Fruit fly (Drosophila melanogaster) whole organism, pupa: ENCODE data around the gene CG7300.

ENCODE experiments used
- CG12605 ChIP-seq: fragments of 200-800 bp; sonication (Bioruptor generic); IDR thresholded peaks from 2 replicates; pipeline ENCODE4 v1.3.6; 2022; ENCODE audit warnings: missing biosample characterization, missing genetic modification characterization
- CG13204 ChIP-seq: fragments of 200-800 bp; sonication (Bioruptor generic); optimal IDR thresholded peaks from 2 replicates; lab custom pipeline; 2018; ENCODE audit warnings: missing biosample characterization, mild to moderate bottlenecking, missing genetic modification characterization, moderate library complexity
- CG14655 ChIP-seq: fragments of 200-800 bp; sonication (Bioruptor generic); optimal IDR thresholded peaks from 3 replicates; lab custom pipeline; 2017; ENCODE audit warnings: mild to moderate bottlenecking, missing biosample characterization, missing genetic modification reagents, missing genetic modification characterization
- CG15710 ChIP-seq: fragments of 200-800 bp; sonication (Bioruptor generic); optimal IDR thresholded peaks from 2 replicates; lab custom pipeline; 2018; ENCODE audit warnings: missing biosample characterization, mild to moderate bottlenecking, missing genetic modification characterization, moderate library complexity
- CG17806 ChIP-seq: fragments of 200-800 bp; sonication (Bioruptor generic); optimal IDR thresholded peaks from 2 replicates; lab custom pipeline; 2018; ENCODE audit warnings: missing biosample characterization, mild to moderate bottlenecking, missing genetic modification characterization, moderate library complexity
- CG4496 ChIP-seq: fragments of 200-800 bp; sonication (Bioruptor generic); IDR thresholded peaks from 3 replicates; pipeline ENCODE4 v1.3.6; 2022; ENCODE audit warnings: missing biosample characterization, missing genetic modification characterization
- CG9948 ChIP-seq: fragments of 200-800 bp; sonication (Bioruptor generic); optimal IDR thresholded peaks from 2 replicates; lab custom pipeline; 2018; ENCODE audit warnings: missing biosample characterization, mild to moderate bottlenecking, missing genetic modification characterization, moderate library complexity
- D1 ChIP-seq: fragments of 200-800 bp; sonication (Bioruptor generic); optimal IDR thresholded peaks from 2 replicates; lab custom pipeline; 2018; ENCODE audit warnings: missing biosample characterization, mild to moderate bottlenecking, missing genetic modification characterization, moderate library complexity
- EcR ChIP-seq: fragments of 200-800 bp; sonication (Bioruptor generic); optimal IDR thresholded peaks from 3 replicates; lab custom pipeline; 2019; ENCODE audit warnings: missing biosample characterization, missing genetic modification characterization, mild to moderate bottlenecking, moderate library complexity, missing genetic modification reagents
- Pif1A ChIP-seq: fragments of 200-800 bp; sonication (Bioruptor generic); optimal IDR thresholded peaks from 3 replicates; lab custom pipeline; 2016; ENCODE audit warnings: missing biosample characterization, missing genetic modification characterization
- Pif1B ChIP-seq: fragments of 200-800 bp; sonication (Bioruptor generic); optimal IDR thresholded peaks from 3 replicates; lab custom pipeline; 2016; ENCODE audit warnings: missing biosample characterization, missing genetic modification characterization
- fd96Ca ChIP-seq: fragments of 200-800 bp; sonication (Bioruptor generic); IDR thresholded peaks from 3 replicates; pipeline ENCODE4 v1.3.6; 2022; ENCODE audit warnings: missing biosample characterization, missing genetic modification characterization
- gl ChIP-seq: fragments of 200-800 bp; sonication (Bioruptor generic); optimal IDR thresholded peaks from 2 replicates; lab custom pipeline; 2018; ENCODE audit warnings: missing biosample characterization, mild to moderate bottlenecking, missing genetic modification characterization
- rn ChIP-seq: fragments of 200-800 bp; sonication (Bioruptor generic); IDR thresholded peaks from 2 replicates; pipeline ENCODE4 v1.3.6; 2022; ENCODE audit warnings: missing biosample characterization, missing genetic modification characterization

dm6 chr2L:10711221-10711620 lies 13.4 kb upstream of the CG7300 start:
- TF ChIP-seq CG12605 (no peak), rn (GFP tag; lab: Robert Waterston, UW) (no peak), Pif1B (no peak), D1 (no peak), Pif1A (GFP tag; lab: Kevin White, UChicago) (no peak), fd96Ca (GFP tag; lab: Robert Waterston, UW) (no peak), gl (tag; lab: Kevin White, UChicago) (no peak), CG4496 (no peak), EcR (no peak), CG14655 (GFP tag; lab: Kevin White, UChicago) (no peak), CG9948 (tag; lab: Kevin White, UChicago) (no peak), CG17806 (tag; lab: Kevin White, UChicago) (no peak), CG13204 (no peak), CG15710 (tag; lab: Kevin White, UChicago) (no peak)
